Worm (Caenorhabditis elegans): ENCODE measurements around the gene C06E4.8.

Gene C06E4.8

ce11 chrIV:7317829-7318529 lies 32.3 kb upstream of the C06E4.8 start (continued):
- no peak for TF ChIP-seq nhr-232 (tag; optimal IDR thresholded peaks at IDR 0.05)
- TF ChIP-seq elt-2 (tag; optimal IDR thresholded peaks at IDR 0.05) = no peak
- peak; percentile 17 for TF ChIP-seq unc-55 (GFP tag; optimal IDR thresholded peaks at IDR 0.05)
- no peak for TF ChIP-seq pqm-1 (tag; optimal IDR thresholded peaks at IDR 0.05)

ce11 chrIV:7316613-7317153 lies 31.0 kb upstream of the C06E4.8 start, which contains the start of gene F42C5.9:
TSS of gene F42C5.9 (minus strand) at chrIV:7317103.
- no peak for TF ChIP-seq fkh-6 (tag; optimal IDR thresholded peaks at IDR 0.05)
- TF ChIP-seq pros-1 (tag; optimal IDR thresholded peaks at IDR 0.05) = no peak
- TF ChIP-seq hlh-8 (tag; optimal IDR thresholded peaks at IDR 0.05) = no peak
- TF ChIP-seq unc-55 (GFP tag; optimal IDR thresholded peaks at IDR 0.05) = no peak
- no peak for TF ChIP-seq ceh-31 (tag; optimal IDR thresholded peaks at IDR 0.05)
- TF ChIP-seq zip-5 (tag; optimal IDR thresholded peaks at IDR 0.05) = no peak
- no peak for TF ChIP-seq fkh-10 (GFP tag; optimal IDR thresholded peaks at IDR 0.05)
- TF ChIP-seq K09A11.1 (tag; optimal IDR thresholded peaks at IDR 0.05; ENCODE audit: insufficient read depth) = no peak
- no peak for TF ChIP-seq Y22D7AL.16 (tag; optimal IDR thresholded peaks at IDR 0.05)
- no peak for TF ChIP-seq rnt-1 (tag; optimal IDR thresholded peaks at IDR 0.05)

ce11 chrIV:7313962-7314361 lies 28.3 kb upstream of the C06E4.8 start:
- peak; percentile 19 for TF ChIP-seq ceh-31 (tag; optimal IDR thresholded peaks at IDR 0.05)
- TF ChIP-seq dve-1 (tag; optimal IDR thresholded peaks at IDR 0.05) = peak; percentile 8
- peak; percentile 1 for TF ChIP-seq unc-55 (GFP tag; optimal IDR thresholded peaks at IDR 0.05)
- TF ChIP-seq F13H6.1 (tag; optimal IDR thresholded peaks at IDR 0.05) = no peak
- TF ChIP-seq ceh-34 (tag; optimal IDR thresholded peaks at IDR 0.05) = peak; percentile 65
- peak; percentile 39 for TF ChIP-seq nfya-1 (tag; optimal IDR thresholded peaks at IDR 0.05)
- peak; percentile 3 for TF ChIP-seq hlh-30 (tag; optimal IDR thresholded peaks at IDR 0.05; ENCODE audit: insufficient read depth)
- TF ChIP-seq syd-9 (tag; optimal IDR thresholded peaks at IDR 0.05) = no peak
- TF ChIP-seq tbx-2 (tag; optimal IDR thresholded peaks at IDR 0.05) = peak; percentile 19

DNA sequence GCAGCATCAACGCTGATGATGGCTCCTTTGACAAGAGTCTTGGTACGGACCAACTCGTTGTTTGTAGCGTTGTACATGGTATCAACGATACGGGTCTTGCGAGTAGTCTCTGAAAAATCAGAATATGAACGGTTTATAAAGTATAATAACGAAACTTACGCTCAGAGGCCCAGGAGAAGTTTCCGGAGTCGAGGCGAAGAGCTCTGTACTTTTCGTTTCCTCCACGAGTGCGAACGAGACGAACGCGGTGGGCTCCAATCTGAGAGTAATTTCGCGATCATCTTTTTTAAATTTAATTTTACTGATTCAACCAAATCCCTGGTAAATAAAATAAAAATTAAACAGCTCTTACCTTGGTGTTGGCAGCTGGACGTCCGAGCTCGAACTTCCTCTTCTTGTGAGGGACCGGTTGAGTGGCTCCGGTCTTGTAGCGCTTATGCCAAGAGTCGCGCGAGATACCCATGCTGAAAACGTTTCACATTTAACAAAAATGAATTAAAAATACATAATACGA lies 27.8 kb upstream of the C06E4.8 start, which contains the start of gene rps-8:
rps-8 (minus strand) TSS at position 464 of the 514 bp plus-strand sequence.
- TF ChIP-seq C08G9.2 (tag; optimal IDR thresholded peaks at IDR 0.05) (no peak), nhr-232 (tag; optimal IDR thresholded peaks at IDR 0.05) (no peak), zip-5 (tag; optimal IDR thresholded peaks at IDR 0.05) (no peak), npax-4 (tag; optimal IDR thresholded peaks at IDR 0.05) (no peak), hlh-30 (tag; optimal IDR thresholded peaks at IDR 0.05; ENCODE audit: insufficient read depth) (no peak), ceh-6 (GFP tag; optimal IDR thresholded peaks at IDR 0.05) (no peak), ztf-16 (tag; optimal IDR thresholded peaks at IDR 0.05) (no peak), ceh-24 (tag; optimal IDR thresholded peaks at IDR 0.05) (no peak), hlh-6 (tag; optimal IDR thresholded peaks at IDR 0.05) (no peak), nfya-1 (tag; optimal IDR thresholded peaks at IDR 0.05) (no peak), gmeb-2 (tag; optimal IDR thresholded peaks at IDR 0.05) (no peak)

ce11 chrIV:7312620-7313194 lies 27.0 kb upstream of the C06E4.8 start:
- TF ChIP-seq C08G9.2 (tag; optimal IDR thresholded peaks at IDR 0.05) (no peak), ttx-3 (tag; optimal IDR thresholded peaks at IDR 0.05) (no peak), pag-3 (tag; optimal IDR thresholded peaks at IDR 0.05; ENCODE audit: borderline replicate concordance) (no peak)

DNA sequence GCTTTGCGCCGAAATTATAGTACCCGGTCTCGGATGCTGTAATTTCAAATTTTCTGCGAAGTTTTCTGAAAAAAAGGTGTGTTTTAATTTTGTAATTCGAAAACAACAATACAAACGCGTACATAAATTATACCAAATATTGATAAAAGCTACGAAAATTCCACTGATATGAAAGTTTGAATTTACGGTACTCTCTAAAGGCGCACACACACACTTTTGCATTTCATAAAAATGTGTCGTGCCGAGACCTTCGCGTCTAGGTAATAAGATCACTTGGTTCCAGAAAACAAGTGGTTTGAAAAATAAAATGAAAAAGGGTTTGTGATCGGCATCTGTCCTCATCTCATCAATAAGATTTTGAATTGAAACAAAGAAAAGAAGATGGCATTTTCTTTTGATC lies 25.2 kb upstream of the C06E4.8 start:
- no peak for TF ChIP-seq fax-1 (tag; optimal IDR thresholded peaks at IDR 0.05)
- no peak for TF ChIP-seq elt-2 (tag; optimal IDR thresholded peaks at IDR 0.05)
- TF ChIP-seq C08G9.2 (tag; optimal IDR thresholded peaks at IDR 0.05) = no peak
- TF ChIP-seq hlh-30 (tag; optimal IDR thresholded peaks at IDR 0.05; ENCODE audit: insufficient read depth) = no peak
- TF ChIP-seq ceh-24 (tag; optimal IDR thresholded peaks at IDR 0.05) = no peak
- TF ChIP-seq dve-1 (tag; optimal IDR thresholded peaks at IDR 0.05) = no peak
- TF ChIP-seq pha-4 (tag; optimal IDR thresholded peaks at IDR 0.05) = no peak
- no peak for TF ChIP-seq ceh-48 (tag; optimal IDR thresholded peaks at IDR 0.05)
- TF ChIP-seq Y22D7AL.16 (tag; optimal IDR thresholded peaks at IDR 0.05) = no peak
- TF ChIP-seq K02D7.2 (tag; optimal IDR thresholded peaks at IDR 0.05) = no peak
- TF ChIP-seq hlh-6 (tag; optimal IDR thresholded peaks at IDR 0.05) = no peak
- TF ChIP-seq fkh-6 (tag; optimal IDR thresholded peaks at IDR 0.05) = no peak
- no peak for TF ChIP-seq ceh-19 (GFP tag; optimal IDR thresholded peaks at IDR 0.05)

Data from whole organism, late embryonic.